Worm (Caenorhabditis elegans): ENCODE results near the gene F54E7.6.

DNA sequence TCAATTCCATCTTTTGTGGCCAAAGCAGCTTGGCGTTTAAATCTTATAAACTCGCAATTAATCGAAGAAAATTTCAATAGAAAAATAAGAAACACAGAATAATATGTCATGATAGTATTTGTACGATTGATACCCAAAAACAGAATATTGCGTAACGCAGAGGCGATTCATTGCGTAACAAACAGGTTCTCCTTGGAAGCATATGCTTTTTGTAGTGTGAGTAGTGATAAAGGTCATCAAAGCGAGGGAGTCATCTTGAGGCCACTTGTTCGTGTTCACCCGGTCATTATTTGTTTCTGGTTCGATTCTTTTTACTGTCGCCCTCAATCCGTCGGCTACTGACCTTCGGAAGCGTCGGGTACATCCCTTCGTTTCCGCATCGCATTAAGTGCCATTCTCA is at the start of gene F54E7.6:
- TF ChIP-seq dao-5 (tag; optimal IDR thresholded peaks at IDR 0.05) (no peak), W03F9.2 (tag; optimal IDR thresholded peaks at IDR 0.05) (no peak), him-1 (tag; optimal IDR thresholded peaks at IDR 0.05) (no peak)
